Fruit fly (Drosophila melanogaster): Measurements from ENCODE around the gene CycK.

CycK gene

dm6 chr2L:22144127-22144526, 14.2 kb upstream of the CycK start (continued):
- no peak for TF ChIP-seq gcm (GFP tag; optimal IDR thresholded peaks at IDR 0.05)
- TF ChIP-seq CG4707 (GFP tag; optimal IDR thresholded peaks at IDR 0.05), result no peak
- TF ChIP-seq CG31224 (GFP tag; IDR thresholded peaks at IDR 0.05), result no peak
- no peak for TF ChIP-seq Dek (tag; optimal IDR thresholded peaks at IDR 0.05)
- no peak for TF ChIP-seq Dfd (GFP tag; optimal IDR thresholded peaks at IDR 0.05)
- peak; percentile 58 for TF ChIP-seq CG6254 (GFP tag; optimal IDR thresholded peaks at IDR 0.05)
- TF ChIP-seq inv (GFP tag; IDR thresholded peaks at IDR 0.05; ENCODE audit: partially characterized antibody), result no peak
- no peak for TF ChIP-seq D19A (tag; optimal IDR thresholded peaks at IDR 0.05)
- peak; percentile 30 for TF ChIP-seq CG3281 (GFP tag; optimal IDR thresholded peaks at IDR 0.05)
- TF ChIP-seq CG16815 (GFP tag; optimal IDR thresholded peaks at IDR 0.05), result no peak
- TF ChIP-seq unpg (GFP tag; optimal IDR thresholded peaks at IDR 0.05), result no peak
- no peak for TF ChIP-seq CG8924 (tag; optimal IDR thresholded peaks at IDR 0.05)
- TF ChIP-seq hbn (GFP tag; IDR thresholded peaks at IDR 0.05; ENCODE audit: partially characterized antibody), result no peak
- TF ChIP-seq CG11085 (GFP tag; IDR thresholded peaks at IDR 0.05), result no peak
- no peak for TF ChIP-seq Optix (GFP tag; IDR thresholded peaks at IDR 0.05)
- no peak for TF ChIP-seq CG6854 (GFP tag; optimal IDR thresholded peaks at IDR 0.05)
- TF ChIP-seq Atf-2 (GFP tag; optimal IDR thresholded peaks at IDR 0.05), result no peak
- TF ChIP-seq trh (GFP tag; optimal IDR thresholded peaks at IDR 0.05), result no peak
- peak; percentile 72 for TF ChIP-seq HLHmδ (GFP tag; optimal IDR thresholded peaks at IDR 0.05)
- TF ChIP-seq az2 (GFP tag; optimal IDR thresholded peaks at IDR 0.05), result no peak
- TF ChIP-seq CG7987 (GFP tag; optimal IDR thresholded peaks at IDR 0.05), result peak; percentile 80
- TF ChIP-seq zfh2 (GFP tag; optimal IDR thresholded peaks at IDR 0.05), result no peak
- TF ChIP-seq C15 (GFP tag; IDR thresholded peaks at IDR 0.05), result peak; percentile 33; the same call in 1 of the 3 replicates
- TF ChIP-seq caup (GFP tag; optimal IDR thresholded peaks at IDR 0.05; ENCODE audit: severe bottlenecking), result no peak
- TF ChIP-seq pita (GFP tag; optimal IDR thresholded peaks at IDR 0.05), result no peak
- TF ChIP-seq gfzf (GFP tag; optimal IDR thresholded peaks at IDR 0.05), result no peak
- TF ChIP-seq Vsx1 (GFP tag; optimal IDR thresholded peaks at IDR 0.05), result no peak
- no peak for TF ChIP-seq crp (GFP tag; optimal IDR thresholded peaks at IDR 0.05)
- no peak; the same call in 1 of the 2 replicates for TF ChIP-seq NFAT (GFP tag; IDR thresholded peaks at IDR 0.05)
- no peak for TF ChIP-seq CG17802 (tag; optimal IDR thresholded peaks at IDR 0.05)
- peak; percentile 86 for TF ChIP-seq CG6813 (GFP tag; optimal IDR thresholded peaks at IDR 0.05)
- peak; percentile 80 for TF ChIP-seq lab (GFP tag; optimal IDR thresholded peaks at IDR 0.05)
- peak; percentile 43; the same call in 1 of the 2 replicates for TF ChIP-seq onecut (GFP tag; IDR thresholded peaks at IDR 0.05)
- no peak for TF ChIP-seq Ptx1 (GFP tag; IDR thresholded peaks at IDR 0.05)
- no peak for TF ChIP-seq CG17912 (GFP tag; optimal IDR thresholded peaks at IDR 0.05)
- TF ChIP-seq CG2120 (GFP tag; optimal IDR thresholded peaks at IDR 0.05), result no peak
- TF ChIP-seq CG3726 (GFP tag; IDR thresholded peaks at IDR 0.05), result no peak
- no peak for TF ChIP-seq Dll (GFP tag; IDR thresholded peaks at IDR 0.05; ENCODE audit: partially characterized antibody)
- TF ChIP-seq NfI (GFP tag; optimal IDR thresholded peaks at IDR 0.05), result no peak
- TF ChIP-seq Fer1 (GFP tag; optimal IDR thresholded peaks at IDR 0.05), result peak; percentile 80
- peak; percentile 45 for TF ChIP-seq sens (GFP tag)
- no peak for TF ChIP-seq tup (GFP tag; optimal IDR thresholded peaks at IDR 0.05)
- no peak for TF ChIP-seq CG32532 (GFP tag; IDR thresholded peaks at IDR 0.05)
- TF ChIP-seq bcd (GFP tag; optimal IDR thresholded peaks at IDR 0.05), result no peak
- TF ChIP-seq CG18599 (GFP tag; optimal IDR thresholded peaks at IDR 0.05), result peak; percentile 70
- no peak for TF ChIP-seq Ada2b (GFP tag; IDR thresholded peaks at IDR 0.05)
- no peak for TF ChIP-seq CG9437 (GFP tag; optimal IDR thresholded peaks at IDR 0.05)
- peak; percentile 41 for TF ChIP-seq CG18262 (tag; optimal IDR thresholded peaks at IDR 0.05)
- TF ChIP-seq ranshi (GFP tag; IDR thresholded peaks at IDR 0.05), result no peak; the same call in 1 of the 2 replicates
- peak; percentile 17 for TF ChIP-seq CG2712 (tag; optimal IDR thresholded peaks at IDR 0.05)
